Fruit fly (Drosophila melanogaster) whole organism, embryonic: ENCODE results near the gene mof.

ENCODE experiments used
- B-H2 ChIP-seq: fragments of 200-800 bp; sonication (Bioruptor generic); optimal IDR thresholded peaks from 2 replicates; lab custom pipeline; 2018; ENCODE audit warnings: missing biosample characterization, mild to moderate bottlenecking, missing genetic modification characterization
- CG11695 ChIP-seq: fragments of 200-800 bp; sonication (Bioruptor generic); IDR thresholded peaks from 3 replicates; pipeline ENCODE4 v1.3.6; 2022; ENCODE audit warnings: missing biosample characterization, missing genetic modification characterization
- CG11723 ChIP-seq: fragments of 200-800 bp; sonication (Bioruptor generic); optimal IDR thresholded peaks from 2 replicates; lab custom pipeline; 2017; ENCODE audit warnings: missing biosample characterization, mild to moderate bottlenecking, missing genetic modification characterization
- CG12299 ChIP-seq: fragments of 200-800 bp; sonication (Bioruptor generic); optimal IDR thresholded peaks from 2 replicates; lab custom pipeline; 2018; ENCODE audit warnings: missing biosample characterization, mild to moderate bottlenecking, missing genetic modification characterization
- CG1233 ChIP-seq: fragments of 200-800 bp; sonication (Bioruptor generic); optimal IDR thresholded peaks from 4 replicates; lab custom pipeline; 2018; ENCODE audit warnings: missing biosample characterization, mild to moderate bottlenecking, missing genetic modification characterization
- CG12391 ChIP-seq: fragments of 200-800 bp; sonication (Bioruptor generic); optimal IDR thresholded peaks from 3 replicates; lab custom pipeline; 2018; ENCODE audit warnings: missing biosample characterization, mild to moderate bottlenecking, missing genetic modification characterization, moderate library complexity
- CG13624 ChIP-seq: fragments of 200-800 bp; sonication (Bioruptor generic); optimal IDR thresholded peaks from 2 replicates; lab custom pipeline; 2016; ENCODE audit warnings: missing biosample characterization, missing genetic modification characterization
- CG1529 ChIP-seq: fragments of 200-800 bp; sonication (Bioruptor generic); optimal IDR thresholded peaks from 3 replicates; lab custom pipeline; 2018; ENCODE audit warnings: missing biosample characterization, missing genetic modification characterization
- CG18476 ChIP-seq: fragments of 200-800 bp; sonication (Bioruptor generic); optimal IDR thresholded peaks from 2 replicates; lab custom pipeline; 2016; ENCODE audit warnings: missing biosample characterization, mild to moderate bottlenecking, missing genetic modification characterization
- CG18619 ChIP-seq: fragments of 200-800 bp; sonication (Bioruptor generic); optimal IDR thresholded peaks from 3 replicates; lab custom pipeline; 2017; ENCODE audit warnings: missing biosample characterization, mild to moderate bottlenecking, missing genetic modification characterization
- CG2199 ChIP-seq: fragments of 200-800 bp; sonication (Bioruptor generic); IDR thresholded peaks from 3 replicates; pipeline ENCODE4 v1.3.6; 2022; ENCODE audit warnings: missing biosample characterization, missing genetic modification characterization
- CG3847 ChIP-seq: fragments of 200-800 bp; sonication (Bioruptor generic); IDR thresholded peaks from 2 replicates; pipeline ENCODE4 v1.3.6; 2022; ENCODE audit warnings: missing biosample characterization, missing genetic modification characterization
- CG3995 ChIP-seq: fragments of 200-800 bp; sonication (Bioruptor generic); optimal IDR thresholded peaks from 3 replicates; lab custom pipeline; 2016; ENCODE audit warnings: missing biosample characterization, missing genetic modification characterization
- CG4360 ChIP-seq: fragments of 200-800 bp; sonication (Bioruptor generic); IDR thresholded peaks from 2 replicates; pipeline ENCODE4 v1.3.6; 2022; ENCODE audit warnings: missing biosample characterization, missing genetic modification characterization
- CG4730 ChIP-seq: fragments of 200-800 bp; sonication (Bioruptor generic); IDR thresholded peaks from 2 replicates; pipeline ENCODE4 v1.3.6; 2022; ENCODE audit warnings: missing biosample characterization, missing genetic modification characterization
- CG4820 ChIP-seq: fragments of 200-800 bp; sonication (Bioruptor generic); optimal IDR thresholded peaks from 3 replicates; lab custom pipeline; 2016; ENCODE audit warnings: missing biosample characterization, missing genetic modification characterization
- CG6254 ChIP-seq: fragments of 200-800 bp; sonication (Bioruptor generic); optimal IDR thresholded peaks from 3 replicates; lab custom pipeline; 2017; ENCODE audit warnings: mild to moderate bottlenecking, missing biosample characterization, missing genetic modification reagents, missing genetic modification characterization
- CG6683 ChIP-seq: fragments of 200-800 bp; sonication (Bioruptor generic); optimal IDR thresholded peaks from 2 replicates; lab custom pipeline; 2017; ENCODE audit warnings: missing biosample characterization, mild to moderate bottlenecking, missing genetic modification characterization, missing genetic modification reagents
- CG8281 ChIP-seq: fragments of 200-800 bp; sonication (Bioruptor generic); optimal IDR thresholded peaks from 2 replicates; lab custom pipeline; 2018; ENCODE audit warnings: missing biosample characterization, mild to moderate bottlenecking, missing genetic modification characterization, moderate library complexity
- Chrac-16 ChIP-seq: fragments of 200-800 bp; sonication (Bioruptor generic); optimal IDR thresholded peaks from 3 replicates; lab custom pipeline; 2016; ENCODE audit warnings: missing biosample characterization, missing genetic modification characterization
- Deaf1 ChIP-seq: fragments of 200-800 bp; optimal IDR thresholded peaks from 3 replicates; lab custom pipeline; 2019; ENCODE audit warnings: missing biosample characterization, mild to moderate bottlenecking, missing genetic modification characterization, moderate library complexity
- Dip2 ChIP-seq: fragments of 200-800 bp; sonication (Bioruptor generic); IDR thresholded peaks from 2 replicates; pipeline ENCODE4 v1.3.6; 2022; ENCODE audit warnings: missing biosample characterization, missing genetic modification characterization
- Gsc ChIP-seq: fragments of 200-800 bp; sonication (Bioruptor generic); IDR thresholded peaks from 2 replicates; pipeline ENCODE4 v1.3.6; 2022; ENCODE audit warnings: missing biosample characterization, missing genetic modification characterization
- H15 ChIP-seq: fragments of 200-800 bp; sonication (Bioruptor generic); IDR thresholded peaks from 3 replicates; pipeline ENCODE4 v1.3.6; 2022; ENCODE audit warnings: missing biosample characterization, missing genetic modification characterization
- HLH4C ChIP-seq: fragments of 200-800 bp; sonication (Bioruptor generic); IDR thresholded peaks from 3 replicates; pipeline ENCODE4 v1.3.6; 2022; ENCODE audit warnings: missing biosample characterization, missing genetic modification characterization; ENCODE audit not compliant: partially characterized antibody
- HLHmδ ChIP-seq: fragments of 200-800 bp; sonication (Bioruptor generic); optimal IDR thresholded peaks from 2 replicates; lab custom pipeline; 2018; ENCODE audit warnings: missing biosample characterization, mild to moderate bottlenecking, missing genetic modification characterization, moderate library complexity
- Hand ChIP-seq: fragments of 200-800 bp; sonication (Bioruptor generic); optimal IDR thresholded peaks from 2 replicates; lab custom pipeline; 2017; ENCODE audit warnings: mild to moderate bottlenecking, missing biosample characterization, missing genetic modification reagents, missing genetic modification characterization
- Jarid2 ChIP-seq: fragments of 200-800 bp; sonication (Bioruptor generic); optimal IDR thresholded peaks from 3 replicates; lab custom pipeline; 2017; ENCODE audit warnings: mild to moderate bottlenecking, missing biosample characterization, missing genetic modification reagents, missing genetic modification characterization
- Oli ChIP-seq: fragments of 200-800 bp; sonication (Bioruptor generic); optimal IDR thresholded peaks from 2 replicates; lab custom pipeline; 2018; ENCODE audit warnings: missing biosample characterization, mild to moderate bottlenecking, missing genetic modification characterization, moderate library complexity
- Ravus ChIP-seq: fragments of 200-800 bp; sonication (Bioruptor generic); IDR thresholded peaks from 2 replicates; pipeline ENCODE4 v1.3.6; 2022; ENCODE audit warnings: missing biosample characterization, missing genetic modification characterization
- Rx ChIP-seq: fragments of 200-800 bp; sonication (Bioruptor generic); IDR thresholded peaks from 2 replicates; pipeline ENCODE4 v1.3.6; 2022; ENCODE audit warnings: missing biosample characterization, missing genetic modification characterization
- Sox100B ChIP-seq: fragments of 200-800 bp; sonication (Bioruptor generic); optimal IDR thresholded peaks from 3 replicates; lab custom pipeline; 2018; ENCODE audit warnings: missing biosample characterization, mild to moderate bottlenecking, missing genetic modification characterization
- TFAM ChIP-seq: fragments of 200-800 bp; sonication (Bioruptor generic); optimal IDR thresholded peaks from 2 replicates; lab custom pipeline; 2017; ENCODE audit warnings: missing biosample characterization, missing genetic modification characterization, inconsistent platforms
- crp ChIP-seq, 2 experiments: fragments of 200-800 bp; sonication (Bioruptor generic); optimal IDR thresholded peaks; 2 replicates in 1 of 2; 3 replicates in 1 of 2; lab custom pipeline; 2017; ENCODE audit warnings: missing biosample characterization in 2 of 2, missing genetic modification characterization in 2 of 2, mild to moderate bottlenecking in 1 of 2, moderate library complexity in 1 of 2
- da ChIP-seq: fragments of 200-800 bp; sonication (Bioruptor generic); optimal IDR thresholded peaks from 2 replicates; lab custom pipeline; 2016; ENCODE audit warnings: missing biosample characterization, missing genetic modification characterization
- dm ChIP-seq: fragments of 200-800 bp; sonication (Bioruptor generic); optimal IDR thresholded peaks from 3 replicates; lab custom pipeline; 2016; ENCODE audit warnings: missing biosample characterization, missing genetic modification characterization
- dysf ChIP-seq: fragments of 200-800 bp; sonication (Bioruptor generic); IDR thresholded peaks from 3 replicates; pipeline ENCODE4 v1.3.6; 2022; ENCODE audit warnings: missing biosample characterization, missing genetic modification characterization
- ems ChIP-seq: fragments of 200-800 bp; sonication (Bioruptor generic); optimal IDR thresholded peaks from 3 replicates; lab custom pipeline; 2016; ENCODE audit warnings: missing biosample characterization, missing genetic modification characterization
- esg ChIP-seq: fragments of 200-800 bp; sonication (Bioruptor generic); conservative IDR thresholded peaks from 2 replicates; pipeline ENCODE4 v1.3.6; 2022; ENCODE audit warnings: missing biosample characterization, missing genetic modification characterization
- gfzf ChIP-seq: fragments of 200-800 bp; sonication (Bioruptor generic); optimal IDR thresholded peaks from 2 replicates; lab custom pipeline; 2016; ENCODE audit warnings: missing biosample characterization, mild to moderate bottlenecking, missing genetic modification characterization, moderate library complexity
- gsb-n ChIP-seq: fragments of 200-800 bp; sonication (Bioruptor generic); optimal IDR thresholded peaks from 3 replicates; lab custom pipeline; 2018; ENCODE audit warnings: missing biosample characterization, mild to moderate bottlenecking, missing genetic modification characterization
- jigr1 ChIP-seq: fragments of 200-800 bp; sonication (Bioruptor generic); IDR thresholded peaks from 3 replicates; pipeline ENCODE4 v1.3.6; 2022; ENCODE audit warnings: missing biosample characterization, missing genetic modification characterization
- lbe ChIP-seq: fragments of 200-800 bp; sonication (Bioruptor generic); optimal IDR thresholded peaks from 2 replicates; lab custom pipeline; 2016; ENCODE audit warnings: missing biosample characterization, mild to moderate bottlenecking, missing genetic modification characterization
- nmo ChIP-seq: fragments of 200-800 bp; sonication (Bioruptor generic); optimal IDR thresholded peaks from 2 replicates; lab custom pipeline; 2018; ENCODE audit warnings: missing biosample characterization, mild to moderate bottlenecking, missing genetic modification characterization, moderate library complexity
- odd ChIP-seq: fragments of 200-800 bp; sonication (Bioruptor generic); optimal IDR thresholded peaks from 2 replicates; lab custom pipeline; 2017; ENCODE audit warnings: missing biosample characterization, mild to moderate bottlenecking, missing genetic modification characterization
- psq ChIP-seq: fragments of 200-800 bp; sonication (Bioruptor generic); optimal IDR thresholded peaks from 2 replicates; lab custom pipeline; 2017; ENCODE audit warnings: missing biosample characterization, missing genetic modification characterization
- seq ChIP-seq: fragments of 200-800 bp; sonication (Bioruptor generic); IDR thresholded peaks from 2 replicates; pipeline ENCODE4 v1.3.6; 2022; ENCODE audit warnings: missing biosample characterization, missing genetic modification characterization
- tap ChIP-seq: fragments of 200-800 bp; optimal IDR thresholded peaks from 3 replicates; lab custom pipeline; 2019; ENCODE audit warnings: missing biosample characterization, mild to moderate bottlenecking, missing genetic modification characterization, moderate library complexity
- vvl ChIP-seq: fragments of 200-800 bp; sonication (Bioruptor generic); IDR thresholded peaks from 2 replicates; pipeline ENCODE4 v1.3.6; 2022; ENCODE audit warnings: missing biosample characterization, missing genetic modification characterization

The mof gene

dm6 chrX:5896809-5897700, 20.4 kb upstream of the mof start (continued):
- TF ChIP-seq Rx (GFP tag; lab: Robert Waterston, UW) (0 out of 2 replicates have a peak, but pooled peaks have one; percentile 33), da (GFP tag; lab: Kevin White, UChicago) (no peak), HLH4C (GFP tag; lab: Robert Waterston, UW) (no peak), Chrac-16 (GFP tag; lab: Kevin White, UChicago) (no peak), seq (GFP tag; lab: Robert Waterston, UW) (no peak), CG18619 (no peak), crp (GFP tag; optimal IDR thresholded peaks at IDR 0.05; lab: Kevin White, UChicago) (no peak), dm (GFP tag; lab: Kevin White, UChicago) (no peak), HLHmδ (GFP tag; lab: Kevin White, UChicago) (no peak), tap (tag; lab: Kevin White, UChicago) (peak; percentile 9), CG11695 (GFP tag; lab: Robert Waterston, UW) (peak; percentile 47; the same call in 1 of the 3 replicates), Ravus (GFP tag; lab: Robert Waterston, UW) (no peak), Sox100B (GFP tag; lab: Kevin White, UChicago) (no peak), CG1529 (GFP tag; lab: Kevin White, UChicago) (no peak), nmo (peak; percentile 44), odd (GFP tag; lab: Kevin White, UChicago) (no peak), TFAM (GFP tag; lab: Kevin White, UChicago) (no peak), CG4820 (GFP tag; lab: Kevin White, UChicago) (no peak), Oli (tag; lab: Kevin White, UChicago) (no peak), CG3847 (GFP tag; lab: Robert Waterston, UW) (no peak), B-H2 (GFP tag; lab: Kevin White, UChicago) (no peak), lbe (GFP tag; lab: Kevin White, UChicago) (no peak), CG6683 (GFP tag; lab: Kevin White, UChicago) (no peak), H15 (GFP tag; lab: Robert Waterston, UW) (no peak), vvl (peak; percentile 36; the same call in 1 of the 2 replicates), CG4730 (GFP tag; lab: Robert Waterston, UW) (peak; percentile 36; the same call in 1 of the 2 replicates), gsb-n (no peak), Jarid2 (GFP tag; lab: Kevin White, UChicago) (no peak), esg (GFP tag; lab: Robert Waterston, UW) (no peak), CG1233 (GFP tag; lab: Kevin White, UChicago) (no peak), jigr1 (no peak), CG11723 (GFP tag; lab: Kevin White, UChicago) (no peak), Dip2 (no peak), Hand (GFP tag; lab: Kevin White, UChicago) (no peak), Deaf1 (no peak), CG13624 (no peak), dysf (GFP tag; lab: Robert Waterston, UW) (peak; percentile 52; the same call in 2 of the 3 replicates), CG12299 (tag; lab: Kevin White, UChicago) (no peak), CG3995 (GFP tag; lab: Kevin White, UChicago) (no peak), psq (GFP tag; lab: Kevin White, UChicago) (no peak), CG8281 (no peak), CG18476 (no peak), CG6254 (GFP tag; lab: Kevin White, UChicago) (no peak), CG12391 (tag; lab: Kevin White, UChicago) (peak; percentile 41), CG4360 (GFP tag; lab: Robert Waterston, UW) (no peak), gfzf (no peak), Gsc (GFP tag; lab: Robert Waterston, UW) (no peak), CG2199 (GFP tag; lab: Robert Waterston, UW) (no peak), ems (GFP tag; lab: Kevin White, UChicago) (no peak)
